Fruit fly (Drosophila melanogaster): ENCODE data around the gene Tgs1.

Tgs1 gene

DNA sequence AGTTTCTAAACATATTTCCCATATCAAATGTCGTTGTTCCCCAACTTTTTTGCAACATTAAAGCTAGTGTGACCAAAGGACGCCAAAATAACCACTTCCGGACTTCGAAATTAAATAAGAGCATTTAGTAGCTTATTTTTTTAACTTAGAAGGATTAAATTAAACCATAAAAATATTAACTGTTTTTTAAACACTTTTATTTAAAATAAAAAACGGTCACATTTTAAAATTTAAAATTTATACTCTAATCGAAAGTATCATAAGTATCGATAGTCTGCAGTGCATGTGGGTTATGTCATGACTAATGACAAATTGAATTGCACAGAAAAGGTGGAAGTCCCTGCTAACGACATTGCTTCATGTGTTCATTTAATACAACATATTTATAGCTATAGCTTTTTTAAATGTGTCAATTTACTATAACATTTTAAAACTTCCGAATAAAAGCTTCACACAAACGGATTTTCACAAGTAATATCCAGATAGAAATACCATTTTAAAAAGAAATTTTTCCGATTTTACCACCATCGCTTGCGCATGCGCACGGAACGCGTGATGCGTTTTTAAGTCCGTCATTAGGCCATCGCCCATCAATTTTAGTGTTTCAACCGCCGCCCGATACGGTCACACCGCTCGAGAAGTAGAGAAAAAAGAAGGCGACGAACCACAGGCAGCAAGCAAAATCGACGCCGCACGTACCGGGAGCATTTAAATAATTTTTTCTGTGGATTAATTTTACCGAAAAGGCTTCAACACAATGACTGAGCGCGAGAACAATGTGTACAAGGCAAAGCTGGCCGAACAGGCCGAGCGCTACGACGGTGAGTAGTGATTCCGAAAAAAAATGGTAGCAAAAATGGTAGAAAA, 13.0 kb upstream of the Tgs1 start, which contains the start of the genes CG7156 and 14-3-3epsilon (continued):
- TF ChIP-seq kah (GFP tag; optimal IDR thresholded peaks at IDR 0.05) (no peak), sens-2 (GFP tag; IDR thresholded peaks at IDR 0.05) (no peak), salm (tag; optimal IDR thresholded peaks at IDR 0.05) (peak; percentile 28), Gsc (GFP tag; IDR thresholded peaks at IDR 0.05) (no peak), Dp (GFP tag; optimal IDR thresholded peaks at IDR 0.05) (peak; percentile 65), CG4282 (GFP tag; optimal IDR thresholded peaks at IDR 0.05) (peak; percentile 9), CG10366 (GFP tag; IDR thresholded peaks at IDR 0.05) (peak; percentile 32; the same call in 1 of the 2 replicates), CG14667 (GFP tag; IDR thresholded peaks at IDR 0.05) (no peak), CG17568 (GFP tag; optimal IDR thresholded peaks at IDR 0.05) (peak; percentile 66), CG15601 (tag; optimal IDR thresholded peaks at IDR 0.05) (peak; percentile 71), zfh1 (GFP tag; IDR thresholded peaks at IDR 0.05) (0 out of 3 replicates have a peak, but pooled peaks have one; percentile 37), CG4328 (GFP tag; optimal IDR thresholded peaks at IDR 0.05) (peak; percentile 2), pita (GFP tag; optimal IDR thresholded peaks at IDR 0.05) (peak; percentile 91), CG13123 (GFP tag; optimal IDR thresholded peaks at IDR 0.05) (no peak), odd (GFP tag; optimal IDR thresholded peaks at IDR 0.05) (peak; percentile 26), bcd (GFP tag; optimal IDR thresholded peaks at IDR 0.05) (peak; percentile 20), BEAF-32 (GFP tag; optimal IDR thresholded peaks at IDR 0.05) (peak; percentile 92), CG12155 (GFP tag; optimal IDR thresholded peaks at IDR 0.05) (peak; percentile 57), ash1 (GFP tag; optimal IDR thresholded peaks at IDR 0.05) (no peak), bigmax (GFP tag; optimal IDR thresholded peaks at IDR 0.05) (no peak), Fer1 (GFP tag; optimal IDR thresholded peaks at IDR 0.05) (peak; percentile 44), CG7786 (GFP tag; optimal IDR thresholded peaks at IDR 0.05) (no peak), wor (GFP tag; IDR thresholded peaks at IDR 0.05) (no peak), CG4820 (GFP tag; optimal IDR thresholded peaks at IDR 0.05) (no peak), CG2129 (GFP tag; IDR thresholded peaks at IDR 0.05; ENCODE audit: partially characterized antibody) (no peak), ac (GFP tag; optimal IDR thresholded peaks at IDR 0.05) (no peak), Mrtf (GFP tag; IDR thresholded peaks at IDR 0.05) (no peak), yki (optimal IDR thresholded peaks at IDR 0.05) (no peak), shn (GFP tag; optimal IDR thresholded peaks at IDR 0.05) (no peak), Deaf1 (tag; optimal IDR thresholded peaks at IDR 0.05) (no peak), Dfd (GFP tag; optimal IDR thresholded peaks at IDR 0.05) (no peak), chm (GFP tag; IDR thresholded peaks at IDR 0.05) (peak; percentile 77), BtbVII (GFP tag; optimal IDR thresholded peaks at IDR 0.05) (peak; percentile 25), scrt (GFP tag; optimal IDR thresholded peaks at IDR 0.05) (peak; percentile 10), Neu2 (GFP tag; optimal IDR thresholded peaks at IDR 0.05; ENCODE audit: borderline replicate concordance) (no peak), CG16779 (GFP tag; IDR thresholded peaks at IDR 0.05) (no peak), sc (optimal IDR thresholded peaks at IDR 0.05) (no peak), sc (GFP tag; optimal IDR thresholded peaks at IDR 0.05) (no peak), ken (GFP tag; IDR thresholded peaks at IDR 0.05) (no peak), Dbx (GFP tag; IDR thresholded peaks at IDR 0.05) (no peak), ro (GFP tag; IDR thresholded peaks at IDR 0.05) (no peak), Sin3A (optimal IDR thresholded peaks at IDR 0.05) (peak; percentile 98), dmrt99B (tag; optimal IDR thresholded peaks at IDR 0.05) (no peak), CG15514 (GFP tag; optimal IDR thresholded peaks at IDR 0.05) (peak; percentile 48), slou (GFP tag; optimal IDR thresholded peaks at IDR 0.05) (peak; percentile 16), Eip74EF (GFP tag; optimal IDR thresholded peaks at IDR 0.05) (peak in 1 of 2 experiments; percentile 22), br (optimal IDR thresholded peaks at IDR 0.05) (no peak), eyg (GFP tag; optimal IDR thresholded peaks at IDR 0.05) (no peak), dm (GFP tag; optimal IDR thresholded peaks at IDR 0.05) (peak; percentile 49), CoRest (tag; optimal IDR thresholded peaks at IDR 0.05) (peak; percentile 66), CG5953 (GFP tag; IDR thresholded peaks at IDR 0.05) (no peak)
